Worm (Caenorhabditis elegans): ENCODE results near the gene set-11.

DNA sequence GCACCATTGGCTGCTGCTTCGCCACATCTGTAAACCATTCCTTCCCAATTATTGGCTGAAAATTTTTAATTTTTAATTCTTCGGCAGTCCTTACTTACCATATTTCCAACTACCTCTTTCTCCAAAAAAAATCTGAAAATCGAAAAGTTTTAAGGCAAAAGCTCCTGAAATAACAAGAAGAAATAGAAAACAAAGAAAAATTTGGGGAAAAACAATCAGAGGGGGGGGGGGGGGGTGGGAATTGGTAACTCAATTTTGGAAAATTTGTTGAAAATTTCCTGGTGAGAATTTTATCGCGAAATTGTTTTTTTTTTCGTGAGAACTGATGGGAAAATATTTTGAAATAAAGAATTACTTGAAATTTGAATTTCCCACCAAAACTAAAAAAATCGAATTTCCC is at the start of gene set-11:
- TF ChIP-seq ama-1 (optimal IDR thresholded peaks at IDR 0.05) (no peak), hmg-4 (GFP tag; optimal IDR thresholded peaks at IDR 0.05) (no peak), pes-1 (GFP tag; IDR thresholded peaks at IDR 0.05) (no peak), ets-7 (tag; optimal IDR thresholded peaks at IDR 0.05) (no peak), tra-4 (tag; optimal IDR thresholded peaks at IDR 0.05) (no peak), tbx-37 (GFP tag; conservative IDR thresholded peaks at IDR 0.05) (no peak), aly-1 (tag; optimal IDR thresholded peaks at IDR 0.05) (no peak), sea-1 (GFP tag; conservative IDR thresholded peaks at IDR 0.05) (no peak), tbx-11 (GFP tag; IDR thresholded peaks at IDR 0.05) (no peak), hmbx-1 (tag; optimal IDR thresholded peaks at IDR 0.05) (no peak), ceh-36 (tag; optimal IDR thresholded peaks at IDR 0.05) (no peak), flt-1 (GFP tag; IDR thresholded peaks at IDR 0.05) (no peak)
